Fruit fly (Drosophila melanogaster): ENCODE data around the gene CG14881.
A peak's percentile ranks its signal among the peaks of the same experiment; 100 is the strongest.

- TF ChIP-seq ey (GFP tag; optimal IDR thresholded peaks at IDR 0.05) (peak; percentile 91), h (GFP tag; optimal IDR thresholded peaks at IDR 0.05) (peak; percentile 93), CrebA (GFP tag; optimal IDR thresholded peaks at IDR 0.05; ENCODE audit: borderline replicate concordance) (no peak), sage (GFP tag; optimal IDR thresholded peaks at IDR 0.05) (peak; percentile 42), Abd-B (GFP tag; optimal IDR thresholded peaks at IDR 0.05) (no peak), fru (GFP tag; optimal IDR thresholded peaks at IDR 0.05) (peak; percentile 88), psq (GFP tag; optimal IDR thresholded peaks at IDR 0.05) (peak; percentile 77), rgr (GFP tag; optimal IDR thresholded peaks at IDR 0.05) (peak; percentile 88), pan (optimal IDR thresholded peaks at IDR 0.05) (no peak)
Measured at dm6 chr3R:16449187-16449973, 14.7 kb downstream of the CG14881 start.

All from whole organism, wandering third instar larva.